Worm (Caenorhabditis elegans): ENCODE data around the gene F15B9.11.

Gene F15B9.11

DNA sequence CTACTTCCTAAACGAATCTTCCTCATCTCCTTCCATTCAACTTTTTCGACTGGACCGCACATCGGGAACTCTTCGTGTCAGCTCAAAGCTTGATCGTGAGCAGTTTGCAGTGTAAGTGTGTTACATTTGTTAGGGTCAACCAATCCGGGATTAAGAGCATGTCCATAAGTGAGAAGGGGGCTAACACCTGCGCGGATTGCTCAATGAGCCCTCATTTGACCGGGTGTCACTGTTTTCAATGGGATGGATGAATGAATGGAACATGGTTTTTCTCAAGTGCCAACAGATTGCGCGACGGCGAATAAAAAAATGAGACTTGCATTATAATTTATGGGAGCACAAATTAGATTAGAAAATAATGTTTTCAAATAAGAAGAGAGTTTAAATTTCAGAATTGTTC lies 32.6 kb upstream of the F15B9.11 start:
- no peak for TF ChIP-seq hmg-4 (GFP tag; optimal IDR thresholded peaks at IDR 0.05)
- no peak for TF ChIP-seq tbx-11 (GFP tag; IDR thresholded peaks at IDR 0.05)
- TF ChIP-seq ama-1 (optimal IDR thresholded peaks at IDR 0.05) = no peak
- TF ChIP-seq tra-4 (tag; optimal IDR thresholded peaks at IDR 0.05) = no peak
- no peak for TF ChIP-seq sea-1 (GFP tag; conservative IDR thresholded peaks at IDR 0.05)
- no peak for TF ChIP-seq aly-1 (tag; optimal IDR thresholded peaks at IDR 0.05)
- no peak for TF ChIP-seq hnd-1 (tag; optimal IDR thresholded peaks at IDR 0.05)
- TF ChIP-seq ceh-36 (tag; optimal IDR thresholded peaks at IDR 0.05) = no peak
- no peak for TF ChIP-seq F13C5.2 (tag; optimal IDR thresholded peaks at IDR 0.05)
- no peak for TF ChIP-seq hmbx-1 (tag; optimal IDR thresholded peaks at IDR 0.05)

ce11 chrV:13024499-13024898 lies 31.8 kb upstream of the F15B9.11 start:
- no peak for TF ChIP-seq hmg-4 (GFP tag; optimal IDR thresholded peaks at IDR 0.05)
- no peak for TF ChIP-seq tbx-37 (GFP tag; conservative IDR thresholded peaks at IDR 0.05)
- no peak for TF ChIP-seq hmbx-1 (tag; optimal IDR thresholded peaks at IDR 0.05)
- TF ChIP-seq ama-1 (optimal IDR thresholded peaks at IDR 0.05) = no peak
- no peak for TF ChIP-seq aly-1 (tag; optimal IDR thresholded peaks at IDR 0.05)
- TF ChIP-seq ets-7 (tag; optimal IDR thresholded peaks at IDR 0.05) = no peak
- TF ChIP-seq hnd-1 (tag; optimal IDR thresholded peaks at IDR 0.05) = no peak
- TF ChIP-seq ceh-36 (tag; optimal IDR thresholded peaks at IDR 0.05) = no peak

DNA sequence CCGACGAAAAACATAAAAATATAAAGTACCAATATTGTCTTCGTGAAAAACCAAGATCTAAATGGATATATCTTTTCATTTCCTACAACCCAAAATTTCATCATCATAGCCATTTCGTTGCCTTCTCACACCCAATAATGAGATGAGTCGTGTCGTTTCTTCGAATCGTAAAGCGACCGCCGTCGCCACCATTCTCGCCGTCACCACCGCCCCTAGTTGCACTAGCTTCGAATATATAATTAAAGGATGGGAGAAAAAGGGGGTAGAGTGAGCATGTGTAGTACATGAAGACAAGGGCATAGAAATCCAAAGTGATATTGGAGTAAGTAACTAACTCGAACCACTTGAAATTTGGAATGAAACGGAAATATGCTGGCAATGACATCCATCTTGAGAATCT lies 29.6 kb upstream of the F15B9.11 start:
- no peak for TF ChIP-seq tra-4 (tag; optimal IDR thresholded peaks at IDR 0.05)
- no peak for TF ChIP-seq ama-1 (optimal IDR thresholded peaks at IDR 0.05)
- TF ChIP-seq pes-1 (GFP tag; IDR thresholded peaks at IDR 0.05) = no peak
- no peak for TF ChIP-seq hmg-4 (GFP tag; optimal IDR thresholded peaks at IDR 0.05)
- no peak for TF ChIP-seq ets-7 (tag; optimal IDR thresholded peaks at IDR 0.05)
- no peak for TF ChIP-seq scrt-1 (GFP tag; IDR thresholded peaks at IDR 0.05)
- no peak for TF ChIP-seq flt-1 (GFP tag; IDR thresholded peaks at IDR 0.05)
- TF ChIP-seq hnd-1 (tag; optimal IDR thresholded peaks at IDR 0.05) = no peak
- TF ChIP-seq sea-1 (GFP tag; conservative IDR thresholded peaks at IDR 0.05) = no peak
- no peak for TF ChIP-seq B0310.2 (tag; optimal IDR thresholded peaks at IDR 0.05)
- TF ChIP-seq aly-1 (tag; optimal IDR thresholded peaks at IDR 0.05) = no peak
- TF ChIP-seq tbx-11 (GFP tag; IDR thresholded peaks at IDR 0.05) = no peak
- no peak for TF ChIP-seq F13C5.2 (tag; optimal IDR thresholded peaks at IDR 0.05)
- no peak for TF ChIP-seq tbx-37 (GFP tag; conservative IDR thresholded peaks at IDR 0.05)
- no peak for TF ChIP-seq hmbx-1 (tag; optimal IDR thresholded peaks at IDR 0.05)
- no peak for TF ChIP-seq ceh-36 (tag; optimal IDR thresholded peaks at IDR 0.05)
- TF ChIP-seq ceh-13 (GFP tag; optimal IDR thresholded peaks at IDR 0.05) = no peak

ce11 chrV:13021540-13021939 lies 28.8 kb upstream of the F15B9.11 start:
- TF ChIP-seq B0310.2 (tag; optimal IDR thresholded peaks at IDR 0.05) = no peak
- TF ChIP-seq flt-1 (GFP tag; IDR thresholded peaks at IDR 0.05) = no peak
- TF ChIP-seq F13C5.2 (tag; optimal IDR thresholded peaks at IDR 0.05) = no peak
- no peak for TF ChIP-seq ama-1 (optimal IDR thresholded peaks at IDR 0.05)
- TF ChIP-seq tra-4 (tag; optimal IDR thresholded peaks at IDR 0.05) = no peak
- TF ChIP-seq tbx-11 (GFP tag; IDR thresholded peaks at IDR 0.05) = no peak
- no peak for TF ChIP-seq ceh-13 (GFP tag; optimal IDR thresholded peaks at IDR 0.05)
- no peak for TF ChIP-seq sea-1 (GFP tag; conservative IDR thresholded peaks at IDR 0.05)
- no peak for TF ChIP-seq hmg-4 (GFP tag; optimal IDR thresholded peaks at IDR 0.05)
- TF ChIP-seq hmbx-1 (tag; optimal IDR thresholded peaks at IDR 0.05) = no peak
- TF ChIP-seq pes-1 (GFP tag; IDR thresholded peaks at IDR 0.05) = no peak
- no peak for TF ChIP-seq scrt-1 (GFP tag; IDR thresholded peaks at IDR 0.05)
- no peak for TF ChIP-seq tbx-37 (GFP tag; conservative IDR thresholded peaks at IDR 0.05)
- TF ChIP-seq ets-7 (tag; optimal IDR thresholded peaks at IDR 0.05) = no peak
- TF ChIP-seq ceh-36 (tag; optimal IDR thresholded peaks at IDR 0.05) = no peak

DNA sequence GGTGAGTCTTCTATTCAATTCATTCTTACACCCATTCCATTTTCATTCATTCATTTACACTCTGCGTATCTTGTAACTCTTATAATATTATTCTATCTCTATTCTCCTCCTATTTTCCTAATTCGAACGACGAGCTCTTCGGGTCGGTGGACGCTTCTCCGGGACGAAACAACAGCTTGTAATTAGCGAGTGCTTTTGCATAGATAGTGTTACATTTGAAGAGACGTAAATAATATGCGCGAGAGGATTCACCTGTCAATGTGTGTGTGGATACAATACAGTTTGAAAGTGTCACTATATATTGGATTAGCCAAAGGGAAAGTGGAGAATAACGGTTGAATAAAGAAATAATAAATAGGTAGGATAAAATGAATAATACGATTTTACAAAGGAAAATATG lies 27.9 kb upstream of the F15B9.11 start:
- TF ChIP-seq ceh-13 (GFP tag; optimal IDR thresholded peaks at IDR 0.05) (no peak), tbx-37 (GFP tag; conservative IDR thresholded peaks at IDR 0.05) (no peak), hmg-4 (GFP tag; optimal IDR thresholded peaks at IDR 0.05) (no peak), pes-1 (GFP tag; IDR thresholded peaks at IDR 0.05) (no peak), hmbx-1 (tag; optimal IDR thresholded peaks at IDR 0.05) (no peak), aly-1 (tag; optimal IDR thresholded peaks at IDR 0.05) (no peak), F13C5.2 (tag; optimal IDR thresholded peaks at IDR 0.05) (no peak), B0310.2 (tag; optimal IDR thresholded peaks at IDR 0.05) (no peak), flt-1 (GFP tag; IDR thresholded peaks at IDR 0.05) (no peak), ets-7 (tag; optimal IDR thresholded peaks at IDR 0.05) (no peak), ceh-36 (tag; optimal IDR thresholded peaks at IDR 0.05) (no peak), tbx-11 (GFP tag; IDR thresholded peaks at IDR 0.05) (no peak), scrt-1 (GFP tag; IDR thresholded peaks at IDR 0.05) (no peak), hnd-1 (tag; optimal IDR thresholded peaks at IDR 0.05) (no peak), sea-1 (GFP tag; conservative IDR thresholded peaks at IDR 0.05) (no peak), ama-1 (optimal IDR thresholded peaks at IDR 0.05) (no peak), tra-4 (tag; optimal IDR thresholded peaks at IDR 0.05) (no peak)

ce11 chrV:13020014-13020413 lies 27.3 kb upstream of the F15B9.11 start:
- TF ChIP-seq ceh-36 (tag; optimal IDR thresholded peaks at IDR 0.05) (no peak), tra-4 (tag; optimal IDR thresholded peaks at IDR 0.05) (no peak)

DNA sequence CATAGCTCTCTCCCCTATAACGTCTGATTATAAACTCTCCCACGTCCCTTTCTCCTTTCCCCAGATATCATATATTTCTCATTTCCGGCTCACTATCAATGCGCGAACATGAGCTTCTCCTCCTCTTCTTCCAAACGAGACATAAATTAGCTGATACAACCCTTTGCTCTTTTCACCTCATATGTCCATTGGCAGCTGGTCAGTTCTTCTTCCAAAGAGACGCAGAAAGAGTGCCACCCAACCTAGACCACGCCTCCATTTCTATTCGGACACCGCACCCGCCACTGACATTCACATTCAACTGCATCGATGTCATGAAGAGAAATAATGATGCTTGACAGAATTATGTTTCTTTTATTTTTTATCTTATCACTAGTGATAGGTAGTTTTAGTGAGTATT lies 26.1 kb upstream of the F15B9.11 start, which contains the start of gene fmi-1:
Gene fmi-1, plus strand, starts transcription at position 301 of the 400 bp plus-strand sequence.
- TF ChIP-seq sea-1 (GFP tag; conservative IDR thresholded peaks at IDR 0.05) (no peak), ets-7 (tag; optimal IDR thresholded peaks at IDR 0.05) (no peak), F13C5.2 (tag; optimal IDR thresholded peaks at IDR 0.05) (no peak), flt-1 (GFP tag; IDR thresholded peaks at IDR 0.05) (no peak), ama-1 (optimal IDR thresholded peaks at IDR 0.05) (no peak)

DNA sequence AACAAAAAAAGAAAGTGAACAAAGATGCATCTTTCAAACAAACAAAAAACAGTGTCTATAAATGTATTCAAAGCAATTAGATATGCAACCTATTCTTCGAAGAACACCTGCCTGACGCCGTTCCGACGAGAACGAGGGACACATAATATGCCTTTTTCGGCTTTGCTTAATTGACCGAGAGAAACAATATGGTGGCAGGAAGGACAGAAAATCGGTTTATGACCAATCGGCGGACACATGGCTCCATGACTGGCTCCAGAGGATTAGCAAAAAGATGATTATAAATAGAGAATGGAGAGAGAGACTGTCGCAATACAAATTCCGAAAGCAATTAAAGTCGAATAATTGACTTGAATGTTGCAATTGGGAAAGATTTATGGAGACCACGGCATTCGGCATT lies 25.5 kb upstream of the F15B9.11 start:
- TF ChIP-seq sea-1 (GFP tag; conservative IDR thresholded peaks at IDR 0.05) = no peak
- no peak for TF ChIP-seq pes-1 (GFP tag; IDR thresholded peaks at IDR 0.05)
- no peak for TF ChIP-seq ceh-13 (GFP tag; optimal IDR thresholded peaks at IDR 0.05)
- no peak for TF ChIP-seq ets-7 (tag; optimal IDR thresholded peaks at IDR 0.05)
- TF ChIP-seq hmg-4 (GFP tag; optimal IDR thresholded peaks at IDR 0.05) = no peak
- TF ChIP-seq F13C5.2 (tag; optimal IDR thresholded peaks at IDR 0.05) = no peak
- TF ChIP-seq scrt-1 (GFP tag; IDR thresholded peaks at IDR 0.05) = no peak
- TF ChIP-seq tra-4 (tag; optimal IDR thresholded peaks at IDR 0.05) = no peak
- no peak for TF ChIP-seq tbx-11 (GFP tag; IDR thresholded peaks at IDR 0.05)
- TF ChIP-seq hmbx-1 (tag; optimal IDR thresholded peaks at IDR 0.05) = no peak
- TF ChIP-seq hnd-1 (tag; optimal IDR thresholded peaks at IDR 0.05) = no peak
- TF ChIP-seq ama-1 (optimal IDR thresholded peaks at IDR 0.05) = no peak
